Worm (Caenorhabditis elegans): ENCODE data around the gene fipr-13.

Gene fipr-13

DNA sequence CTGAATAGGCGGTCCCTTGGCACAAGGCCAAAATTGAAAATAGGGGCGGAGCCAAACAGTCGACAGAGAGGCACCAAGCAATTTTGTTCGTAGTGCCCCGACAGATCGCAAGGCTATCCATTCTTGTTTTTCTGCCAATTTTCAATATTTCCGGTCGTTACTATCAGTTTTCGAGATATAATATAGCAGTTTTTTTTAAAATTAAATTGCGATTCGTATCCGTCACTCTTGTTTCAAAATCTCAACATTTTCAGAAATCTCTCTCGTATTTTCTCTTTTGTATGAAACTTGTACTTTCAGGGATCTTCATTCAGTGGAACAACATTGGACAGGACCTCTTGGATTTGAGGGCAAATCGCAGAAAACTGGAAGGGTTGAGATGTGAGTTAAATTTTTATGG, 27.3 kb upstream of the fipr-13 start, which contains the start of gene F57A8.1:
TSS of gene F57A8.1 (plus strand) at position 301 of the 400 bp plus-strand sequence.
- TF ChIP-seq nhr-67 (tag; optimal IDR thresholded peaks at IDR 0.05) (no peak), ceh-9 (tag; optimal IDR thresholded peaks at IDR 0.05) (no peak), fkh-2 (tag; optimal IDR thresholded peaks at IDR 0.05) (no peak), R02D3.7 (tag; optimal IDR thresholded peaks at IDR 0.05) (no peak), ZK546.5 (tag; optimal IDR thresholded peaks at IDR 0.05) (no peak), unc-39 (tag; optimal IDR thresholded peaks at IDR 0.05) (no peak), nfya-1 (tag; optimal IDR thresholded peaks at IDR 0.05; ENCODE audit: insufficient read depth) (no peak), ceh-28 (tag; optimal IDR thresholded peaks at IDR 0.05) (no peak), jun-1 (tag; optimal IDR thresholded peaks at IDR 0.05) (no peak), nhr-43 (tag; optimal IDR thresholded peaks at IDR 0.05; ENCODE audit: poor library complexity, severe bottlenecking) (no peak), egl-5 (tag; optimal IDR thresholded peaks at IDR 0.05) (no peak), fkh-10 (GFP tag; optimal IDR thresholded peaks at IDR 0.05) (no peak), tbx-2 (tag; optimal IDR thresholded peaks at IDR 0.05) (no peak), hmg-11 (tag; optimal IDR thresholded peaks at IDR 0.05) (no peak), ztf-4 (tag; optimal IDR thresholded peaks at IDR 0.05) (no peak), sea-2 (GFP tag; optimal IDR thresholded peaks at IDR 0.05) (no peak)

DNA sequence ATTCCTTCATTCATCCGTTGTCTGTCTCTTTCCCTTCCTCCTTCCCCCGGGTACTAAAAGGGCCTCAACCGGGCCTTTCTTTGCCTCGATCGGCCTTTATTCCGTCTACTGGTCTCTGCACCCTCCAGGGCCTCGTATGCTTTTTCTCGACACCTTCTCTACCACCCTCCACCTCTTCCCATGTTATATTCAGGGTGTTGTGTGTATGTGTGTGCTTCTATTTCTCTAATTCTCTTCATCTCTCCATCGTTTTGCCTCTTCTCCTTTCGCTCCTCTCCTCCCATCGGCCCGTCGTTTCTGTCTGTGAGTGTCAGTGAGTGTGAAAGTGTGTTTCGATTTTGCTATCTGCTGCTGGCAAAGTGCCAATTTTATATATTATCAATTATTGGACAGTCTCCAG, 24.5 kb upstream of the fipr-13 start:
- TF ChIP-seq nfya-1 (tag; optimal IDR thresholded peaks at IDR 0.05; ENCODE audit: insufficient read depth) (peak; percentile 87), ztf-11 (tag; optimal IDR thresholded peaks at IDR 0.05) (no peak), hmg-11 (tag; optimal IDR thresholded peaks at IDR 0.05) (peak; percentile 76), nhr-23 (tag; optimal IDR thresholded peaks at IDR 0.05) (peak; percentile 67), skn-1 (tag; optimal IDR thresholded peaks at IDR 0.05) (peak; percentile 58), elt-2 (tag; optimal IDR thresholded peaks at IDR 0.05) (peak; percentile 89), jun-1 (tag; optimal IDR thresholded peaks at IDR 0.05) (peak; percentile 65), ceh-16 (tag; optimal IDR thresholded peaks at IDR 0.05) (no peak), nhr-43 (tag; optimal IDR thresholded peaks at IDR 0.05; ENCODE audit: poor library complexity, severe bottlenecking) (peak; percentile 32), pha-4 (tag; optimal IDR thresholded peaks at IDR 0.05) (peak; percentile 93), nhr-25 (tag; optimal IDR thresholded peaks at IDR 0.05) (peak; percentile 78), tbx-2 (tag; optimal IDR thresholded peaks at IDR 0.05) (peak; percentile 6), snpc-4 (tag; optimal IDR thresholded peaks at IDR 0.05) (peak; percentile 59), elt-3 (tag; optimal IDR thresholded peaks at IDR 0.05) (no peak), nhr-77 (tag; optimal IDR thresholded peaks at IDR 0.05) (no peak), unc-62 (GFP tag; optimal IDR thresholded peaks at IDR 0.05) (peak; percentile 23), pqm-1 (tag; optimal IDR thresholded peaks at IDR 0.05) (peak; percentile 83), lin-39 (tag; optimal IDR thresholded peaks at IDR 0.05) (peak; percentile 46), nhr-12 (tag; optimal IDR thresholded peaks at IDR 0.05) (no peak), fos-1 (tag; optimal IDR thresholded peaks at IDR 0.05) (no peak), mdl-1 (tag; optimal IDR thresholded peaks at IDR 0.05) (peak; percentile 2), lin-15B (tag; optimal IDR thresholded peaks at IDR 0.05) (peak; percentile 36), R02D3.7 (tag; optimal IDR thresholded peaks at IDR 0.05) (no peak), lsy-12 (tag; optimal IDR thresholded peaks at IDR 0.05) (peak; percentile 43), ceh-9 (tag; optimal IDR thresholded peaks at IDR 0.05) (no peak)

DNA sequence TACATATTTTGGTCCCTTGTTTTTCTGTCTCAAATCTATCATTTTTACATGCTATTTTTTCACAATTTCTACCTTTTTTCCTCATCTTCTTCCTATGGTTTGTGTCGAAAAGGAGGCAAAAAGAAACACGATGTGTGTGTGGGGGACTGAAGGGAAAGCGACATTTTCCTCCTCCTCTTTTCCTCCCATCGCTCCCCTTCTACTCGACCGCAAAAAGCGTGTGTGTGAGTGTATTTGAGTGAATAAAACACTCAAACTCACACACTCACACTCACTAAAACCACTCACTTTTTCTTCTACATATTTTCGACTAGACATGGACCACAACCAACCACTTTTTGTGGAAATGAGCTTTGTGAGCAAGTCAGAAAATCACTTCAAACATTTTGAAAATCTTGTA, 22.8 kb upstream of the fipr-13 start:
- TF ChIP-seq snpc-4 (tag; optimal IDR thresholded peaks at IDR 0.05) (peak; percentile 30), aly-2 (tag; optimal IDR thresholded peaks at IDR 0.05) (no peak), nhr-12 (tag; optimal IDR thresholded peaks at IDR 0.05) (no peak), elt-2 (tag; optimal IDR thresholded peaks at IDR 0.05) (peak; percentile 24), fkh-10 (GFP tag; optimal IDR thresholded peaks at IDR 0.05) (no peak), eor-1 (tag; optimal IDR thresholded peaks at IDR 0.05) (no peak), nhr-11 (tag; optimal IDR thresholded peaks at IDR 0.05) (no peak), jun-1 (tag; optimal IDR thresholded peaks at IDR 0.05) (no peak), ZK546.5 (tag; optimal IDR thresholded peaks at IDR 0.05) (no peak), daf-12 (tag; optimal IDR thresholded peaks at IDR 0.05) (no peak), nhr-23 (tag; optimal IDR thresholded peaks at IDR 0.05) (no peak), hmg-11 (tag; optimal IDR thresholded peaks at IDR 0.05) (peak; percentile 45), ztf-4 (tag; optimal IDR thresholded peaks at IDR 0.05) (no peak), zag-1 (tag; optimal IDR thresholded peaks at IDR 0.05) (no peak), mml-1 (tag; optimal IDR thresholded peaks at IDR 0.05) (no peak), nhr-67 (tag; optimal IDR thresholded peaks at IDR 0.05) (no peak), skn-1 (tag; optimal IDR thresholded peaks at IDR 0.05) (no peak), nfya-1 (tag; optimal IDR thresholded peaks at IDR 0.05; ENCODE audit: insufficient read depth) (peak; percentile 53), egl-5 (tag; optimal IDR thresholded peaks at IDR 0.05) (no peak), elt-1 (tag; optimal IDR thresholded peaks at IDR 0.05) (no peak), nhr-28 (tag; optimal IDR thresholded peaks at IDR 0.05) (no peak), nhr-237 (tag; optimal IDR thresholded peaks at IDR 0.05) (no peak)
